Worm (Caenorhabditis elegans) whole organism, mixed stage, embryonic: ENCODE results near the gene ZK418.13.

Source experiments
- lsy-2 ChIP-seq: fragments of 150-350 bp; optimal IDR thresholded peaks from 2 replicates; lab custom pipeline; 2014; ENCODE audit warnings: missing biosample characterization, missing genetic modification characterization
- nhr-28 ChIP-seq: fragments of 150-350 bp; optimal IDR thresholded peaks from 2 replicates; lab custom pipeline; 2014; ENCODE audit warnings: missing biosample characterization, missing genetic modification characterization
- sem-2 ChIP-seq: fragments of 200-800 bp; sonication (Bioruptor generic); optimal IDR thresholded peaks from 2 replicates; lab custom pipeline; 2018; ENCODE audit warnings: mild to moderate bottlenecking, missing genetic modification characterization, missing compliant biosample characterization
- snpc-4 ChIP-seq: fragments of 150-350 bp; optimal IDR thresholded peaks from 2 replicates; lab custom pipeline; 2014; ENCODE audit warnings: missing biosample characterization, missing genetic modification characterization
- unc-39 ChIP-seq: fragments of 150-350 bp; optimal IDR thresholded peaks from 2 replicates; lab custom pipeline; 2014; ENCODE audit warnings: missing biosample characterization, missing genetic modification characterization
- ztf-11 ChIP-seq: fragments of 150-350 bp; optimal IDR thresholded peaks from 2 replicates; lab custom pipeline; 2014; ENCODE audit warnings: missing biosample characterization, missing genetic modification characterization

ce11 chrIII:7064185-7064584, 12.1 kb downstream of the ZK418.13 start, which contains the start of gene R01H2.4:
- TF ChIP-seq unc-39: no peak
- TF ChIP-seq lsy-2: no peak
- TF ChIP-seq sem-2 (GFP tag; lab: Kevin White, UChicago): no peak
- no peak for TF ChIP-seq ztf-11 (tag; lab: Kevin White, UChicago)
- no peak for TF ChIP-seq nhr-28 (tag; lab: Kevin White, UChicago)
- no peak for TF ChIP-seq snpc-4 (tag; lab: Kevin White, UChicago)
